Worm (Caenorhabditis elegans): ENCODE results near the gene C34C6.3.

DNA sequence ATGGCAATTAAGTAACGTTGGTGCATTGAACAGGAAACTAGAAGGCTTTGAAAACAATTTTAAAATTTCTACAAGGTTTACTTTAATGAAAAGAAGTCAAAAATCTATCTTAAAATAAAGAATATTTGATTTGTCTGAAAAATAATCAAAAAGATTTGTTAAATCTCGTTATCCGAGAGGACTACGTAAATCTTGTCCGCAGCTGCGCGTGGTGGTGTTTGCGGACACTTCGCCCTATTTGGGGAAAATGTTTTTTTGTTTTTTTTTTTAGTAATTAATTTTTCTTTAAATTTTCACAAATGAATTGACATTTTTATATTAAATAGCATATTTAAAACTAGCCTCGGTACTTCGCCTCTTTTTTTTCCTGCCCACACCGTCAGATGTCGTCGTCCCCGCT lies 7.8 kb upstream of the C34C6.3 start:
- TF ChIP-seq unc-130 (GFP tag; optimal IDR thresholded peaks at IDR 0.05), result no peak
- TF ChIP-seq lim-7 (GFP tag; IDR thresholded peaks at IDR 0.05), result no peak
- no peak for TF ChIP-seq mdl-1 (tag; optimal IDR thresholded peaks at IDR 0.05)
- no peak for TF ChIP-seq lin-13 (GFP tag; optimal IDR thresholded peaks at IDR 0.05)
- peak; percentile 66 for TF ChIP-seq mep-1 (tag; optimal IDR thresholded peaks at IDR 0.05)
- peak in 1 of 2 experiments; percentile 81 for TF ChIP-seq lsy-2 (tag; optimal IDR thresholded peaks at IDR 0.05)
- TF ChIP-seq Y105C5A.15 (GFP tag; IDR thresholded peaks at IDR 0.05), result no peak
- TF ChIP-seq mxl-3 (GFP tag; optimal IDR thresholded peaks at IDR 0.05), result no peak
- TF ChIP-seq nhr-11 (tag; optimal IDR thresholded peaks at IDR 0.05), result no peak
- no peak for TF ChIP-seq unc-62 (GFP tag; optimal IDR thresholded peaks at IDR 0.05 in 1 of 2)
- TF ChIP-seq unc-62 (tag; optimal IDR thresholded peaks at IDR 0.05), result no peak
- no peak for TF ChIP-seq Y5F2A.4 (GFP tag; optimal IDR thresholded peaks at IDR 0.05)
- TF ChIP-seq snpc-4 (tag; optimal IDR thresholded peaks at IDR 0.05), result no peak
